Worm (Caenorhabditis elegans): ENCODE data around the gene unc-62.

Gene unc-62

DNA sequence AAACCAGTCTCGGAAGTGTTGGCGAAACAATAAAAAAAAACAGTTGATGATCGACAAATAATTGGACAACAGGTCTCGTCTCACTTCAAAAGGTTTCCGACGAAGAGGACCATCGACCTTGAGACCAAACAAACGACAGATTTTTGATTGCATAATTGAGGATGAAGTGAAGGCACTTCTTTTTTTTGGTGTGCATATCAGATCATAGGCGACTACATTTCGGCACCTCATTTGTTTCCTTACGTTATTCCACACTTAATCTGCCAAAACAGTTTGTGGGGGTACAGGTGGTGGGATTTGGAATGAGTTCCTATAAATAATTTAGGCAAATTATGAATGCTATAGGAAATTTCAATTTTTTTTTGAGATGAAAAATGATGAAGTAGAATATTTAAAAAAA, 10.6 kb upstream of the unc-62 start:
- TF ChIP-seq nhr-21 (tag; optimal IDR thresholded peaks at IDR 0.05) = no peak
- no peak for TF ChIP-seq nhr-25 (tag; optimal IDR thresholded peaks at IDR 0.05)
- TF ChIP-seq Y55F3AM.14 (GFP tag; optimal IDR thresholded peaks at IDR 0.05) = no peak
- no peak for TF ChIP-seq C34F6.9 (tag; optimal IDR thresholded peaks at IDR 0.05)
- TF ChIP-seq unc-62 (GFP tag; optimal IDR thresholded peaks at IDR 0.05) = no peak
- TF ChIP-seq mab-5 (tag; optimal IDR thresholded peaks at IDR 0.05) = no peak
- no peak for TF ChIP-seq nhr-23 (tag; optimal IDR thresholded peaks at IDR 0.05)
- no peak for TF ChIP-seq lin-39 (tag; optimal IDR thresholded peaks at IDR 0.05)
- TF ChIP-seq blmp-1 (tag; optimal IDR thresholded peaks at IDR 0.05; ENCODE audit: insufficient read depth) = no peak
- no peak for TF ChIP-seq snpc-4 (tag; optimal IDR thresholded peaks at IDR 0.05)
- no peak for TF ChIP-seq nhr-237 (tag; optimal IDR thresholded peaks at IDR 0.05)
- no peak for TF ChIP-seq unc-39 (tag; optimal IDR thresholded peaks at IDR 0.05)
- no peak for TF ChIP-seq sma-3 (GFP tag; optimal IDR thresholded peaks at IDR 0.05)
- TF ChIP-seq gmeb-1 (tag; optimal IDR thresholded peaks at IDR 0.05) = no peak
- no peak for TF ChIP-seq R02D3.7 (tag; optimal IDR thresholded peaks at IDR 0.05)
- no peak for TF ChIP-seq egl-27 (tag; optimal IDR thresholded peaks at IDR 0.05)
- TF ChIP-seq alr-1 (tag; optimal IDR thresholded peaks at IDR 0.05) = no peak
- no peak for TF ChIP-seq nhr-129 (tag; optimal IDR thresholded peaks at IDR 0.05)
- no peak for TF ChIP-seq sem-4 (tag; optimal IDR thresholded peaks at IDR 0.05)

DNA sequence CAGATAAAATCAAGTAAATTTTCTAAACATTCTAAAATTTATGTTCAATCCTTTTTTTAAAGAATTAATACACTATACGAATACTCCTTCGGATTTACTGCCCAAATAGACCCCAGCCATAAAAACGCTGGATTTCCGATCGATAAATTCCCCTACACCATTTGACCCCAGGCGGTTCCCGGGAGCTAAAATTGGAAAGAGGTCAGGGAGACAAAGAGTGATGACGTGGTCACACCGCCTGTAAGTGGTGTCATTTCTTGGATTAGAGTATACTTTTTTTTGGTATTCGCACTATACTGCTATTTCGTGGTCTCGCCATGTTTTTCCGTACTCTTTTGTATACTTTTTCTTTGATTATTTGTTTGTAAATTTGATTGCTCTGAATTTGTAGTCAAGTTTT, 9.4 kb upstream of the unc-62 start:
- no peak for TF ChIP-seq peb-1 (tag; optimal IDR thresholded peaks at IDR 0.05)
- TF ChIP-seq zag-1 (tag; optimal IDR thresholded peaks at IDR 0.05) = no peak
- TF ChIP-seq ztf-11 (tag; optimal IDR thresholded peaks at IDR 0.05) = no peak
- no peak for TF ChIP-seq snpc-4 (tag; optimal IDR thresholded peaks at IDR 0.05)

DNA sequence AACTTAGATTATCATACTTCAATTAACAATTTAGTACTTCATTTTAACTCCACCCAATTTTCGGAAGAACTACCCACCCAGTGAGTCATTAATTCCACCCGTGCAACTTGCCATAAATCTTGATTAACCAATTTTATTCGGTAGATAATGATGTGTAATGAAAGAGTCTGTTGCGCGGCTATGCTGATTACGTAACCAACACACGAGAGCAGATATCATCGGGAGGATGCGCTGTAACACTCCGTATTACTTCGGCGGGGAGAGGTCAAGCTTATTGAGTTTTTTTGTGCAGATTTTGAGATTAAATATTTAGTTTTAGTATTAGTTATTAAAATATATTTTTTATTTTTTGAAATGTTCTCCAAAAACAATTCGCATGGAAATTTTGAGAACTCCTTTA, 8.3 kb upstream of the unc-62 start:
- TF ChIP-seq peb-1 (tag; optimal IDR thresholded peaks at IDR 0.05) (no peak), ZK546.5 (tag; optimal IDR thresholded peaks at IDR 0.05) (no peak), alr-1 (tag; optimal IDR thresholded peaks at IDR 0.05) (no peak), mab-5 (tag; optimal IDR thresholded peaks at IDR 0.05) (no peak)

DNA sequence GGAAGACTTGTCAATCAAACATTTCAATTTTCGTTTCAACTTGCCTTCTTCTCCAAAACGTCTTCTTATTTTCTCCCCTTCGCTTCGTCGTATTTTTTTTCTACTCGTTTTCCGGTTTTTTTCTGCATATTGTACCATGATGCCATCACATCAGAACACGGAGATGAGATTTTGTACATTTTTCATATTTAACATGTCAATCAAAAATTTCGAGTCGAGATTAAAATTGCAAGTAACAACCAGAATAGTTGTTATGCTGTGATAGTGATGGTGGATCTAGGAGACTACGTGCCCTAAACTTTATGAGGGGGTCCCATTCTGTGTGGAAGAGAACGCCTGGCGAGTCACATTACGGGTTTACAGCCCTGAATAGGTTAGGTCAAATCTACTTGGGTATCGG, 7.4 kb upstream of the unc-62 start:
- TF ChIP-seq mab-5 (tag; optimal IDR thresholded peaks at IDR 0.05) (no peak), skn-1 (tag; optimal IDR thresholded peaks at IDR 0.05) (no peak), sma-9 (GFP tag; optimal IDR thresholded peaks at IDR 0.05) (no peak), sma-9 (tag; optimal IDR thresholded peaks at IDR 0.05) (no peak), ceh-16 (tag; optimal IDR thresholded peaks at IDR 0.05) (no peak), nhr-12 (tag; optimal IDR thresholded peaks at IDR 0.05) (no peak), blmp-1 (tag; optimal IDR thresholded peaks at IDR 0.05; ENCODE audit: insufficient read depth) (no peak), nhr-237 (tag; optimal IDR thresholded peaks at IDR 0.05) (no peak), ZK546.5 (tag; optimal IDR thresholded peaks at IDR 0.05) (no peak), aly-2 (tag; optimal IDR thresholded peaks at IDR 0.05) (no peak), nhr-21 (tag; optimal IDR thresholded peaks at IDR 0.05) (no peak), unc-62 (GFP tag; optimal IDR thresholded peaks at IDR 0.05) (no peak), nhr-11 (tag; optimal IDR thresholded peaks at IDR 0.05) (no peak), nhr-23 (tag; optimal IDR thresholded peaks at IDR 0.05) (no peak), nhr-10 (tag; optimal IDR thresholded peaks at IDR 0.05) (no peak), elt-3 (tag; optimal IDR thresholded peaks at IDR 0.05) (no peak), dmd-4 (tag; optimal IDR thresholded peaks at IDR 0.05) (no peak), Y55F3AM.14 (GFP tag; optimal IDR thresholded peaks at IDR 0.05) (no peak), nhr-129 (tag; optimal IDR thresholded peaks at IDR 0.05) (no peak), elt-1 (tag; optimal IDR thresholded peaks at IDR 0.05) (no peak)

DNA sequence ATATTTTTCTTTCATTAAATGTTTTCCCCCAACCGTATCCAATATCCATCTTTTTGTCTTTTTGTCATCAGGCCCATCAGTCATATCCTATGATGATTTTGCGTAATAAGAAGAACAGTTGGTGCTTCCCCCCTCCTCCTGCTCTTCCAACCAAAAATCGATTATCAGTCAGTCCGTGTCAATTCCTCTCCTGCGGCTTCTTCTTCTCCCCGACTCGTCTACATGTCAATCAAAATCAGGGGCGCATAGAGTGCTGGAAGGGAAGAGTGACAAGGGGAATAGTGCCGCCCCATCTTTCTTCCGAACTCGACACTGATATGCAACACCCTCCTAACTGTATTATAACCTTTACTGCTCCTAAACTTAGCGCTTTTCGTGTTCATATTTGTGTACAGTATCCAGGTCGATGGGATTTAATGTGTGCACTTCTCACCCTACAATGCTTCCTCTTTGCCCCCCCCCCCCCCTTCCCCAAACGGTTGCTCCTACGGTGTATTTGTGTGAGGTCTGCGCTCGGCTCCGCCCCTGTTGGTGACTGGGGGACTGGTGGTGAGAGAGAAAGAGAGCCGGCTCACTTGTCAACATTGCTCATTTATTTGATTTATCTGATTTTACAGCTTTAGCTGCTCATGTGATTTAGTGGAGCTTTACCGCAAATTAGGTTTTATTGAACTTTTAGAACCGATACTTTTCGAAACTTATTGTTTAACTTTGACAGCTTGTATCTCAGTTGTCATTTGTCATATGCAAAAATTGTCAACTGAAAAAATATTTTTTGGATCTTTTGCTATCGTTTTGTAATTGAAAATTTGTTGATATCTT, 5.8 kb upstream of the unc-62 start:
- peak; percentile 41 for TF ChIP-seq Y55F3AM.14 (GFP tag; optimal IDR thresholded peaks at IDR 0.05)
- peak; percentile 78 for TF ChIP-seq mab-5 (tag; optimal IDR thresholded peaks at IDR 0.05)
- no peak for TF ChIP-seq ztf-11 (tag; optimal IDR thresholded peaks at IDR 0.05)
- TF ChIP-seq unc-62 (GFP tag; optimal IDR thresholded peaks at IDR 0.05) = peak; percentile 24
- TF ChIP-seq nhr-129 (tag; optimal IDR thresholded peaks at IDR 0.05) = peak; percentile 7
- peak; percentile 32 for TF ChIP-seq F13H6.1 (tag; optimal IDR thresholded peaks at IDR 0.05)
- no peak for TF ChIP-seq skn-1 (tag; optimal IDR thresholded peaks at IDR 0.05)

Data from whole organism, L2 larva.